Worm (Caenorhabditis elegans) whole organism, young adult: ENCODE measurements around the gene F52H2.5.

ENCODE experiments used
- Y53F4B.3 ChIP-seq: fragments of 200-800 bp; sonication (Bioruptor generic); IDR thresholded peaks from 2 replicates; pipeline ENCODE4 v1.3.6; 2022; ENCODE audit warnings: missing genetic modification reagents, missing genetic modification characterization, missing compliant biosample characterization
- Y53G8AR.9 ChIP-seq: fragments of 200-800 bp; sonication (Bioruptor generic); conservative IDR thresholded peaks from 2 replicates; pipeline ENCODE4 v1.3.6; 2022; ENCODE audit warnings: missing genetic modification reagents, missing genetic modification characterization, missing compliant biosample characterization
- Y79H2A.3 ChIP-seq: fragments of 200-800 bp; sonication (Bioruptor generic); conservative IDR thresholded peaks from 2 replicates; pipeline ENCODE4 v1.3.6; 2022; ENCODE audit warnings: missing genetic modification reagents, missing genetic modification characterization, missing compliant biosample characterization
- akir-1 ChIP-seq: fragments of 200-800 bp; sonication (Bioruptor generic); optimal IDR thresholded peaks from 2 replicates; lab custom pipeline; 2018; ENCODE audit warnings: mild to moderate bottlenecking, missing genetic modification characterization, moderate library complexity, missing compliant biosample characterization
- egl-44 ChIP-seq: fragments of 200-800 bp; sonication (Bioruptor generic); IDR thresholded peaks from 2 replicates; pipeline ENCODE4 v1.3.6; 2022; ENCODE audit warnings: missing genetic modification reagents, missing genetic modification characterization, missing compliant biosample characterization
- madf-6 ChIP-seq: fragments of 200-800 bp; sonication (Bioruptor generic); IDR thresholded peaks from 2 replicates; pipeline ENCODE4 v1.3.6; 2022; ENCODE audit warnings: missing genetic modification reagents, missing genetic modification characterization, missing compliant biosample characterization
- nfyb-1 ChIP-seq: fragments of 200-800 bp; sonication (Bioruptor generic); IDR thresholded peaks from 2 replicates; pipeline ENCODE4 v1.3.6; 2022; ENCODE audit warnings: missing genetic modification reagents, missing genetic modification characterization, missing compliant biosample characterization
- pha-4 ChIP-seq: fragments of 150-350 bp; sonication (generic microtip); optimal IDR thresholded peaks from 2 replicates; lab custom pipeline; 2014; ENCODE audit warnings: missing biosample characterization, missing genetic modification reagents, missing genetic modification characterization
- ztf-26 ChIP-seq: sonication (generic microtip); optimal IDR thresholded peaks from 2 replicates; lab custom pipeline; 2017; ENCODE audit warnings: missing genetic modification characterization, missing compliant biosample characterization
- ztf-28 ChIP-seq: fragments of 200-800 bp; sonication (Bioruptor generic); IDR thresholded peaks from 2 replicates; pipeline ENCODE4 v1.3.6; 2022; ENCODE audit warnings: missing genetic modification reagents, missing genetic modification characterization, missing compliant biosample characterization

- TF ChIP-seq akir-1 (GFP tag; lab: Kevin White, UChicago) (no peak), pha-4 (tag; lab: Kevin White, UChicago) (no peak), Y53G8AR.9 (GFP tag; lab: Robert Waterston, UW) (no peak), madf-6 (GFP tag; lab: Robert Waterston, UW) (no peak), Y53F4B.3 (GFP tag; lab: Robert Waterston, UW) (no peak), Y79H2A.3 (GFP tag; lab: Robert Waterston, UW) (no peak), nfyb-1 (GFP tag; lab: Robert Waterston, UW) (no peak), ztf-26 (tag; lab: Kevin White, UChicago) (no peak), egl-44 (GFP tag; lab: Robert Waterston, UW) (no peak), ztf-28 (GFP tag; lab: Robert Waterston, UW) (no peak)
Observed at ce11 chrX:2544645-2545044, 15.2 kb downstream of the F52H2.5 start.
